Worm (Caenorhabditis elegans): ENCODE data around the gene cwc-15.

Gene cwc-15

DNA sequence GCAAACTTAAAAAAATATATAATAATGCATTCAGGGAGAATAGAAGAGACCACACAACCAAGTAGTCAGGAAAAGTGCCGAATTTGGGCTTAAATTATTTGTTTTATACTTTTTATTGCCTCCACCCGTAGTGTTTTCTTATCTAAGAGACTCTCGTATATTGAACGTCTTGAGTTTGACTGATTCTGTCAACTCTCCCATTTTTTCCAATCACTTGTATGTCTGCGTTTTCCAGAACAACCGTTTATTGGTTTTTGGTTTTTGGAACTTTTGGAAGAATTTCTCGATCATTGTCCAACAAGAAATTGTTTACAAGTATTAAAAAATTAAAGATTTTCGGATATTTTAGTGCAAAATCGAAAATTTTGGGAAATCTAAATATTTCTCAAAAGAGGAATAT lies 20.5 kb downstream of the cwc-15 start:
- TF ChIP-seq nhr-80 (tag; optimal IDR thresholded peaks at IDR 0.05) (peak; percentile 73), bed-1 (GFP tag; IDR thresholded peaks at IDR 0.05) (no peak)

DNA sequence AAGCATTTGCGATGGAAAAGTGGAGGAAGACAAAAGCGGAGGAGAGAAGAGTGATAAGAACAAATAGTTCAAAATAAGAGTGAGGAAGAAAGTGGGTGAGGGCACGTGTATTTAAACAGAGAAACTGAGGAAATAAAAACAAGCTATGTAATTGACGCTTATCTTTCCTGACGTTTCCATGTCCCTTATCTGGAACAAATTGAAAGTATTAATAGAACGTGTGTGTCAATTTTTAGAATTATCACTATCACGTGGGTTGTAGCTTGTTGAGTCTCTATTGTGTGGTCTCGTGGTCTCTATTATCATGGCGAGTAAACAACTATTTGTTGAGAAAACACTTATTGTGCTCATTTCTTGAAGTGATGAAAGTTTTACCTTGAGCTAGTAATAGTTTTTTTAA lies 22.7 kb downstream of the cwc-15 start, which contains the start of gene T10C6.15:
Gene T10C6.15, minus strand, starts transcription at position 104 of the 400 bp plus-strand sequence.
- TF ChIP-seq ztf-22 (GFP tag; optimal IDR thresholded peaks at IDR 0.05) (peak; percentile 71), egl-44 (GFP tag; IDR thresholded peaks at IDR 0.05) (0 out of 2 replicates have a peak, but pooled peaks have one; percentile 51), F23B12.7 (tag; optimal IDR thresholded peaks at IDR 0.05; ENCODE audit: insufficient read depth) (no peak), madf-10 (tag; optimal IDR thresholded peaks at IDR 0.05) (peak; percentile 18), nhr-80 (tag; optimal IDR thresholded peaks at IDR 0.05) (peak; percentile 83), mel-28 (tag; optimal IDR thresholded peaks at IDR 0.05; ENCODE audit: borderline replicate concordance) (no peak), F49E8.2 (tag; optimal IDR thresholded peaks at IDR 0.05; ENCODE audit: insufficient read depth) (no peak), sea-2 (GFP tag; IDR thresholded peaks at IDR 0.05) (no peak), fkh-3 (tag; optimal IDR thresholded peaks at IDR 0.05) (no peak), B0261.1 (tag; optimal IDR thresholded peaks at IDR 0.05) (no peak), pha-4 (tag; optimal IDR thresholded peaks at IDR 0.05) (peak; percentile 70), let-607 (tag; optimal IDR thresholded peaks at IDR 0.05) (peak in 1 of 2 experiments; percentile 38), snpc-4 (GFP tag; optimal IDR thresholded peaks at IDR 0.05) (no peak), snpc-4 (tag; optimal IDR thresholded peaks at IDR 0.05) (peak in 1 of 4 experiments; percentile 9), tbp1 (GFP tag; optimal IDR thresholded peaks at IDR 0.05) (peak; percentile 48), tbx-9 (tag; optimal IDR thresholded peaks at IDR 0.05; ENCODE audit: borderline replicate concordance) (no peak), ceh-27 (GFP tag; optimal IDR thresholded peaks at IDR 0.05) (no peak), aptf-3 (GFP tag; IDR thresholded peaks at IDR 0.05) (no peak), ztf-28 (GFP tag; IDR thresholded peaks at IDR 0.05) (no peak), repo-1 (tag; optimal IDR thresholded peaks at IDR 0.05) (no peak), atf-7 (tag; optimal IDR thresholded peaks at IDR 0.05) (peak; percentile 66), nfya-1 (tag; optimal IDR thresholded peaks at IDR 0.05; ENCODE audit: borderline replicate concordance, insufficient read depth) (no peak), lsl-1 (GFP tag; optimal IDR thresholded peaks at IDR 0.05) (no peak), B0336.3 (GFP tag; IDR thresholded peaks at IDR 0.05) (0 out of 2 replicates have a peak, but pooled peaks have one; percentile 56)

DNA sequence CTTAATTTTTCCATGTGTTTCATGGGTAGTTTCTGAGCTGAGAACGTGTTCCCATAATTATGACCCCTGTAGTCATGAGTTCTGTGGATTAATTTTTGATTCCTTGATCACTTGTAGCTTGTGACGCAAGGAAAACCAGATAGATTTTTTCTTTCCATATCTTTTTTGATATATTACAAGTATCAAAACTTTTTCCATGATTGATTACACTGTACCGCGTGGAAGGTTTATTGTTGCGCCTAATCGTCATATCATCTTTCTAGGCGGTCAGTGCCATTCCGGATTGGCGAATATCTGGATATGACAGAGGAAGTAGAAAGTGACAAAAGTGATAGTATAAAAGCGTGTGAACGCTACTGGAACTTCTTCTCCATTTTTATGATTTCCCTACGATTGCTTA lies 23.4 kb downstream of the cwc-15 start, which contains the start of gene ZK285.2:
Gene ZK285.2, plus strand, starts transcription at position 301 of the 400 bp plus-strand sequence.
- TF ChIP-seq nhr-27 (tag; optimal IDR thresholded peaks at IDR 0.05) (no peak), let-526 (GFP tag; IDR thresholded peaks at IDR 0.05) (no peak), ceh-27 (GFP tag; optimal IDR thresholded peaks at IDR 0.05) (no peak), F39B2.1 (GFP tag; IDR thresholded peaks at IDR 0.05) (no peak), mel-28 (tag; optimal IDR thresholded peaks at IDR 0.05; ENCODE audit: borderline replicate concordance) (no peak), madf-8 (GFP tag; conservative IDR thresholded peaks at IDR 0.05) (no peak), cebp-2 (GFP tag; IDR thresholded peaks at IDR 0.05) (no peak)

DNA sequence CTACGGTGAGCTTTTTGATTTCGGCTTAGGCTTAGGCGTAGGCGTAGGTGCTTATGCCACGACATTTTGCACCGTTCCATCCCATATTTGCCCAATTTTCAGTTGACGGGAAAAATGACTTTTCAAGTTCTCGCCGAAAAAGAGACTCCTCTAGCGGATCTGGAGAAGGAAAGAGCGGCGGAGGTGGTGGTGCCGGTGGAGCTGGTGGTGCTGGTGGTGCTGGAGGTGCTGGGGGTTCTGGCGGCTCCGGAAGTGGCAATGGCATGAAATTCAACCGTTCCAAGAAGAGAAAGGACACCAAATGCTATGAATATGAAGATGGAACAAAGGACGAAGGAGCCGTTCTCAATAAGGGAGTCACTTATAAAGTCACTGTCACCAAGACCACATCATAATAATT lies 23.9 kb downstream of the cwc-15 start:
- TF ChIP-seq egrh-3 (GFP tag; IDR thresholded peaks at IDR 0.05) (peak; percentile 77; the same call in 1 of the 2 replicates), aptf-2 (GFP tag; conservative IDR thresholded peaks at IDR 0.05) (no peak), let-526 (GFP tag; IDR thresholded peaks at IDR 0.05) (no peak), pbrm-1 (GFP tag; IDR thresholded peaks at IDR 0.05) (no peak), F49E8.2 (tag; optimal IDR thresholded peaks at IDR 0.05; ENCODE audit: insufficient read depth) (no peak), nhr-80 (tag; optimal IDR thresholded peaks at IDR 0.05) (no peak)
